Worm (Caenorhabditis elegans): ENCODE measurements around the gene skpt-1.

- TF ChIP-seq nhr-237 (tag; optimal IDR thresholded peaks at IDR 0.05) (no peak), C34F6.9 (tag; optimal IDR thresholded peaks at IDR 0.05) (no peak)
Measured at ce11 chrIII:5436306-5436705, 11.9 kb downstream of the skpt-1 start.

Measured in whole organism, L2 larva.